Worm (Caenorhabditis elegans) whole organism, L4 larva: ENCODE data around the gene gmeb-2.
A peak's percentile ranks its signal among the peaks of the same experiment; 100 is the strongest.

Source experiments
- F26F4.8 ChIP-seq: fragments of 200-800 bp; sonication (Bioruptor generic); conservative IDR thresholded peaks from 2 replicates; pipeline ENCODE4 v1.3.6; 2022; ENCODE audit warnings: missing genetic modification characterization, missing compliant biosample characterization
- R02D3.7 ChIP-seq: fragments of 150-350 bp; sonication (generic microtip); optimal IDR thresholded peaks from 3 replicates; lab custom pipeline; 2014; ENCODE audit warnings: missing biosample characterization, missing genetic modification characterization
- ZK546.5 ChIP-seq, 2 experiments: sonication (generic microtip); optimal IDR thresholded peaks; 2 replicates each; lab custom pipeline; 2017; ENCODE audit warnings: missing biosample characterization in 2 of 2, missing genetic modification characterization in 2 of 2
- ama-1 ChIP-seq: fragments of 150-350 bp; optimal IDR thresholded peaks from 2 replicates; lab custom pipeline; 2014; ENCODE audit warnings: inconsistent platforms, mixed read lengths
- ceh-20 ChIP-seq: fragments of 200-800 bp; sonication (Bioruptor generic); IDR thresholded peaks from 2 replicates; pipeline ENCODE4 v1.3.6; 2022; ENCODE audit warnings: missing genetic modification reagents, missing genetic modification characterization, missing compliant biosample characterization
- ceh-32 ChIP-seq: sonication (generic microtip); optimal IDR thresholded peaks from 2 replicates; lab custom pipeline; 2016; ENCODE audit warnings: mild to moderate bottlenecking, missing genetic modification characterization, missing compliant biosample characterization; ENCODE audit not compliant: poor library complexity
- ceh-44 ChIP-seq: fragments of 200-800 bp; sonication (Bioruptor generic); IDR thresholded peaks from 2 replicates; pipeline ENCODE4 v1.3.6; 2022; ENCODE audit warnings: missing genetic modification reagents, missing genetic modification characterization, missing compliant biosample characterization
- daf-12 ChIP-seq: fragments of 150-350 bp; optimal IDR thresholded peaks from 2 replicates; lab custom pipeline; 2014; ENCODE audit warnings: missing biosample characterization, missing genetic modification reagents, missing genetic modification characterization
- daf-16 ChIP-seq, 3 experiments: sonication (generic microtip); optimal IDR thresholded peaks; 2 replicates each; lab custom pipeline; 2016 to 2017; ENCODE audit warnings: missing genetic modification characterization in 3 of 3, missing genetic modification reagents in 3 of 3, mild to moderate bottlenecking in 2 of 3, missing compliant biosample characterization in 2 of 3, missing biosample characterization in 1 of 3, moderate library complexity in 1 of 3
- daf-19 ChIP-seq: fragments of 200-800 bp; sonication (Bioruptor generic); conservative IDR thresholded peaks from 2 replicates; pipeline ENCODE4 v1.3.6; 2022; ENCODE audit warnings: missing genetic modification characterization, missing compliant biosample characterization
- daf-8 ChIP-seq: fragments of 200-800 bp; sonication (Bioruptor generic); IDR thresholded peaks from 2 replicates; pipeline ENCODE4 v1.3.6; 2022; ENCODE audit warnings: missing genetic modification characterization, missing compliant biosample characterization
- dmd-6 ChIP-seq: fragments of 200-800 bp; sonication (Bioruptor generic); IDR thresholded peaks from 2 replicates; pipeline ENCODE4 v1.3.6; 2022; ENCODE audit warnings: missing genetic modification reagents, missing genetic modification characterization, missing compliant biosample characterization
- dpl-1 ChIP-seq: fragments of 150-350 bp; optimal IDR thresholded peaks from 2 replicates; lab custom pipeline; 2014; ENCODE audit warnings: missing biosample characterization, missing genetic modification reagents, missing genetic modification characterization
- duxl-1 ChIP-seq: sonication (generic microtip); optimal IDR thresholded peaks from 2 replicates; lab custom pipeline; 2016; ENCODE audit warnings: mild to moderate bottlenecking, missing genetic modification characterization, moderate library complexity, missing compliant biosample characterization; ENCODE audit not compliant: poor library complexity
- dve-1 ChIP-seq: sonication (generic microtip); optimal IDR thresholded peaks from 2 replicates; lab custom pipeline; 2017; ENCODE audit warnings: antibody characterized with exemption, mild to moderate bottlenecking, missing genetic modification characterization, missing compliant biosample characterization; ENCODE audit not compliant: insufficient read depth
- gei-8 ChIP-seq: fragments of 200-800 bp; sonication (Bioruptor generic); optimal IDR thresholded peaks from 2 replicates; lab custom pipeline; 2018; ENCODE audit warnings: mild to moderate bottlenecking, missing genetic modification characterization, missing compliant biosample characterization
- hif-1 ChIP-seq, 2 experiments: sonication (generic microtip); optimal IDR thresholded peaks; 2 replicates each; lab custom pipeline; 2016 to 2017; ENCODE audit warnings: missing compliant biosample characterization in 2 of 2, missing genetic modification characterization in 2 of 2, missing genetic modification reagents in 2 of 2, missing genotype in 2 of 2, mild to moderate bottlenecking in 1 of 2
- hlh-11 ChIP-seq: fragments of 200-800 bp; sonication (Bioruptor generic); optimal IDR thresholded peaks from 2 replicates; lab custom pipeline; 2018; ENCODE audit warnings: mild to moderate bottlenecking, missing genetic modification characterization, missing compliant biosample characterization
- hlh-30 ChIP-seq: sonication (generic microtip); optimal IDR thresholded peaks from 2 replicates; lab custom pipeline; 2017; ENCODE audit warnings: antibody characterized with exemption, mild to moderate bottlenecking, missing genetic modification characterization, missing compliant biosample characterization; ENCODE audit not compliant: insufficient read depth
- jun-1 ChIP-seq: fragments of 150-350 bp; optimal IDR thresholded peaks from 2 replicates; lab custom pipeline; 2014; ENCODE audit warnings: missing biosample characterization, missing genetic modification reagents, missing genetic modification characterization
- lim-7 ChIP-seq: fragments of 200-800 bp; sonication (Bioruptor generic); IDR thresholded peaks from 2 replicates; pipeline ENCODE4 v1.3.6; 2022; ENCODE audit warnings: missing genetic modification characterization, missing compliant biosample characterization
- lin-15B ChIP-seq: fragments of 150-350 bp; sonication (generic microtip); optimal IDR thresholded peaks from 3 replicates; lab custom pipeline; 2014; ENCODE audit warnings: missing biosample characterization, missing genetic modification characterization
- lin-38 ChIP-seq: fragments of 200-800 bp; sonication (Bioruptor generic); IDR thresholded peaks from 2 replicates; pipeline ENCODE4 v1.3.6; 2022; ENCODE audit warnings: missing genetic modification reagents, missing genetic modification characterization, missing compliant biosample characterization
- madf-5 ChIP-seq, 2 experiments: fragments of 200-800 bp; sonication (Bioruptor generic); IDR thresholded peaks; 2 replicates each; pipeline ENCODE4 v1.3.6; 2022; ENCODE audit warnings: missing compliant biosample characterization in 2 of 2, missing genetic modification characterization in 2 of 2
- madf-9 ChIP-seq: fragments of 200-800 bp; sonication (Bioruptor generic); conservative IDR thresholded peaks from 2 replicates; pipeline ENCODE4 v1.3.6; 2022; ENCODE audit warnings: missing genetic modification reagents, missing genetic modification characterization, missing compliant biosample characterization
- mdl-1 ChIP-seq, 2 experiments: fragments of 150-350 bp in 1 of 2; sonication (generic microtip) in 1 of 2; optimal IDR thresholded peaks; 2 replicates each; lab custom pipeline; 2014 to 2017; ENCODE audit warnings: missing biosample characterization in 2 of 2, missing genetic modification characterization in 2 of 2
- mxl-2 ChIP-seq: fragments of 200-800 bp; sonication (Bioruptor generic); conservative IDR thresholded peaks from 2 replicates; pipeline ENCODE4 v1.3.6; 2022; ENCODE audit warnings: missing genetic modification reagents, missing genetic modification characterization, missing compliant biosample characterization
- nhr-102 ChIP-seq: sonication (generic microtip); optimal IDR thresholded peaks from 2 replicates; lab custom pipeline; 2016; ENCODE audit warnings: mild to moderate bottlenecking, missing genetic modification characterization, moderate library complexity, missing compliant biosample characterization
- nhr-237 ChIP-seq: sonication (generic microtip); optimal IDR thresholded peaks from 2 replicates; lab custom pipeline; 2017; ENCODE audit warnings: missing biosample characterization, missing genetic modification characterization
- nhr-28 ChIP-seq: fragments of 150-350 bp; optimal IDR thresholded peaks from 2 replicates; lab custom pipeline; 2014; ENCODE audit warnings: missing biosample characterization, missing genetic modification characterization
- nhr-48 ChIP-seq: sonication (generic microtip); optimal IDR thresholded peaks from 2 replicates; lab custom pipeline; 2016; ENCODE audit warnings: mild to moderate bottlenecking, missing genetic modification characterization, missing compliant biosample characterization
- nhr-76 ChIP-seq: fragments of 150-350 bp; optimal IDR thresholded peaks from 2 replicates; lab custom pipeline; 2014; ENCODE audit warnings: missing biosample characterization, missing genetic modification characterization
- nhr-77 ChIP-seq: fragments of 150-350 bp; optimal IDR thresholded peaks from 2 replicates; lab custom pipeline; 2014; ENCODE audit warnings: missing biosample characterization, missing genetic modification characterization
- php-3 ChIP-seq: fragments of 200-800 bp; sonication (Bioruptor generic); IDR thresholded peaks from 2 replicates; pipeline ENCODE4 v1.3.6; 2022; ENCODE audit warnings: missing genetic modification reagents, missing genetic modification characterization, missing compliant biosample characterization
- rbr-2 ChIP-seq: sonication (generic microtip); optimal IDR thresholded peaks from 2 replicates; lab custom pipeline; 2016; ENCODE audit warnings: missing genotype, missing genetic modification characterization, missing compliant biosample characterization
- skn-1 ChIP-seq: fragments of 150-350 bp; optimal IDR thresholded peaks from 2 replicates; lab custom pipeline; 2014; ENCODE audit warnings: missing biosample characterization, missing genetic modification characterization
- zfp-3 ChIP-seq: fragments of 200-800 bp; sonication (Bioruptor generic); conservative IDR thresholded peaks from 2 replicates; pipeline ENCODE4 v1.3.6; 2022; ENCODE audit warnings: missing genetic modification reagents, missing genetic modification characterization, missing compliant biosample characterization
- ztf-11 ChIP-seq: fragments of 150-350 bp; optimal IDR thresholded peaks from 2 replicates; lab custom pipeline; 2014; ENCODE audit warnings: missing biosample characterization, missing genetic modification characterization

Gene gmeb-2

ce11 chrX:15846552-15846951 lies 32.3 kb upstream of the gmeb-2 start:
- TF ChIP-seq duxl-1 (tag; lab: Kevin White, UChicago) (no peak), ztf-11 (tag; lab: Kevin White, UChicago) (no peak), dve-1 (tag; lab: Kevin White, UChicago) (peak; percentile 27), gei-8 (GFP tag; lab: Kevin White, UChicago) (no peak), ceh-32 (tag; lab: Kevin White, UChicago) (no peak), nhr-28 (tag; lab: Kevin White, UChicago) (peak; percentile 68), dmd-6 (peak; percentile 21; the same call in 1 of the 2 replicates), daf-8 (GFP tag; lab: Robert Waterston, UW) (no peak), F26F4.8 (no peak), hlh-11 (peak; percentile 4), ceh-20 (GFP tag; lab: Robert Waterston, UW) (no peak), daf-16 (GFP tag; optimal IDR thresholded peaks at IDR 0.05; lab: Kevin White, UChicago) (no peak), daf-16 (tag; optimal IDR thresholded peaks at IDR 0.05; lab: Kevin White, UChicago) (peak; percentile 17), skn-1 (no peak), daf-19 (GFP tag; lab: Robert Waterston, UW) (no peak), nhr-102 (tag; lab: Kevin White, UChicago) (no peak), ZK546.5 (tag; optimal IDR thresholded peaks at IDR 0.05; lab: Kevin White, UChicago) (no peak), nhr-48 (tag; lab: Kevin White, UChicago) (no peak), jun-1 (no peak), nhr-76 (tag; lab: Kevin White, UChicago) (no peak)

ce11 chrX:15847543-15848087 lies 31.3 kb upstream of the gmeb-2 start, which contains the start of gene F59F4.3:
Gene F59F4.3 (minus strand): TSS chrX:15847593.
- TF ChIP-seq lin-38 (GFP tag; lab: Robert Waterston, UW) (no peak), hlh-11 (peak; percentile 3), dve-1 (tag; lab: Kevin White, UChicago) (peak; percentile 68), nhr-237 (tag; lab: Kevin White, UChicago) (no peak), nhr-77 (tag; lab: Kevin White, UChicago) (no peak), daf-16 (GFP tag; optimal IDR thresholded peaks at IDR 0.05; lab: Kevin White, UChicago) (no peak), daf-16 (tag; optimal IDR thresholded peaks at IDR 0.05; lab: Kevin White, UChicago) (peak; percentile 19), dmd-6 (peak; percentile 40), nhr-28 (tag; lab: Kevin White, UChicago) (peak; percentile 64), hlh-30 (tag; lab: Kevin White, UChicago) (peak; percentile 9), mdl-1 (tag; optimal IDR thresholded peaks at IDR 0.05; lab: Kevin White, UChicago) (peak in 1 of 2 experiments; percentile 22)

- TF ChIP-seq rbr-2 (tag; lab: Kevin White, UChicago) (no peak), lim-7 (no peak), hif-1 (tag; optimal IDR thresholded peaks at IDR 0.05; lab: Kevin White, UChicago) (no peak), ztf-11 (tag; lab: Kevin White, UChicago) (no peak), hlh-30 (tag; lab: Kevin White, UChicago) (no peak), php-3 (no peak), hlh-11 (no peak), madf-9 (GFP tag; lab: Robert Waterston, UW) (no peak), madf-5 (GFP tag; IDR thresholded peaks at IDR 0.05; lab: Robert Waterston, UW) (no peak), duxl-1 (tag; lab: Kevin White, UChicago) (no peak), mdl-1 (tag; optimal IDR thresholded peaks at IDR 0.05; lab: Kevin White, UChicago) (no peak), ceh-44 (GFP tag; lab: Robert Waterston, UW) (no peak), dpl-1 (no peak), ama-1 (lab: Kevin White, UChicago) (no peak), daf-19 (GFP tag; lab: Robert Waterston, UW) (no peak), lin-15B (tag; lab: Kevin White, UChicago) (no peak), mxl-2 (GFP tag; lab: Robert Waterston, UW) (no peak), daf-12 (tag; lab: Kevin White, UChicago) (no peak), R02D3.7 (tag; lab: Kevin White, UChicago) (no peak), zfp-3 (GFP tag; lab: Robert Waterston, UW) (no peak)
These were observed 30.0 kb upstream of the gmeb-2 start for ce11 chrX:15848867-15849266.
